Fruit fly (Drosophila melanogaster) whole organism, prepupa: ENCODE data around the gene CG4653.
A peak's percentile ranks its signal among the peaks of the same experiment; 100 is the strongest.

Source experiments
- CG10631 ChIP-seq: fragments of 200-800 bp; sonication (Bioruptor generic); optimal IDR thresholded peaks from 2 replicates; lab custom pipeline; 2016; ENCODE audit warnings: missing biosample characterization, missing genetic modification characterization
- CG10669 ChIP-seq: fragments of 200-800 bp; sonication (Bioruptor generic); optimal IDR thresholded peaks from 3 replicates; lab custom pipeline; 2018; ENCODE audit warnings: missing biosample characterization, mild to moderate bottlenecking, missing genetic modification characterization, moderate library complexity
- CG11902 ChIP-seq: fragments of 200-800 bp; sonication (Bioruptor generic); optimal IDR thresholded peaks from 3 replicates; lab custom pipeline; 2016; ENCODE audit warnings: missing biosample characterization, missing genetic modification characterization
- CG15336 ChIP-seq: fragments of 200-800 bp; sonication (Bioruptor generic); IDR thresholded peaks from 2 replicates; pipeline ENCODE4 v1.3.6; 2022; ENCODE audit warnings: missing biosample characterization, missing genetic modification characterization
- CG16779 ChIP-seq: fragments of 200-800 bp; sonication (Bioruptor generic); optimal IDR thresholded peaks from 3 replicates; lab custom pipeline; 2017; ENCODE audit warnings: missing biosample characterization, mild to moderate bottlenecking, missing genetic modification characterization
- CG3032 ChIP-seq: fragments of 200-800 bp; optimal IDR thresholded peaks from 2 replicates; lab custom pipeline; 2019; ENCODE audit warnings: missing biosample characterization, mild to moderate bottlenecking, missing genetic modification characterization, moderate library complexity
- CG31627 ChIP-seq: fragments of 200-800 bp; sonication (Bioruptor generic); optimal IDR thresholded peaks from 3 replicates; lab custom pipeline; 2016; ENCODE audit warnings: missing biosample characterization, missing genetic modification characterization
- CG32006 ChIP-seq: fragments of 200-800 bp; sonication (Bioruptor generic); optimal IDR thresholded peaks from 3 replicates; lab custom pipeline; 2017; ENCODE audit warnings: missing biosample characterization, mild to moderate bottlenecking, missing genetic modification characterization
- CG34406 ChIP-seq: fragments of 200-800 bp; sonication (Bioruptor generic); optimal IDR thresholded peaks from 3 replicates; lab custom pipeline; 2016; ENCODE audit warnings: missing biosample characterization, missing genetic modification characterization
- CG3919 ChIP-seq: fragments of 200-800 bp; sonication (Bioruptor generic); optimal IDR thresholded peaks from 3 replicates; lab custom pipeline; 2016; ENCODE audit warnings: missing biosample characterization, missing genetic modification characterization
- CG4318 ChIP-seq: fragments of 200-800 bp; sonication (Bioruptor generic); optimal IDR thresholded peaks from 3 replicates; lab custom pipeline; 2017; ENCODE audit warnings: missing biosample characterization, mild to moderate bottlenecking, missing genetic modification characterization
- CG6163 ChIP-seq: fragments of 200-800 bp; sonication (Bioruptor generic); IDR thresholded peaks from 3 replicates; pipeline ENCODE4 v1.3.6; 2022; ENCODE audit warnings: missing biosample characterization, missing genetic modification characterization
- CG6276 ChIP-seq: fragments of 200-800 bp; sonication (Bioruptor generic); optimal IDR thresholded peaks from 2 replicates; lab custom pipeline; 2017; ENCODE audit warnings: missing biosample characterization, mild to moderate bottlenecking, missing genetic modification characterization
- CG6808 ChIP-seq: fragments of 200-800 bp; sonication (Bioruptor generic); optimal IDR thresholded peaks from 3 replicates; lab custom pipeline; 2017; ENCODE audit warnings: missing biosample characterization, missing genetic modification characterization, mild to moderate bottlenecking, moderate library complexity, missing genetic modification reagents
- CG6854 ChIP-seq: fragments of 200-800 bp; sonication (Bioruptor generic); optimal IDR thresholded peaks from 2 replicates; lab custom pipeline; 2017; ENCODE audit warnings: missing biosample characterization, mild to moderate bottlenecking, missing genetic modification characterization
- CG7368 ChIP-seq: fragments of 200-800 bp; sonication (Bioruptor generic); optimal IDR thresholded peaks from 3 replicates; lab custom pipeline; 2016; ENCODE audit warnings: missing biosample characterization, missing genetic modification characterization
- CG8119 ChIP-seq: fragments of 200-800 bp; sonication (Bioruptor generic); IDR thresholded peaks from 3 replicates; pipeline ENCODE4 v1.3.6; 2022; ENCODE audit warnings: missing biosample characterization, missing genetic modification characterization
- CG8319 ChIP-seq: fragments of 200-800 bp; sonication (Bioruptor generic); optimal IDR thresholded peaks from 3 replicates; lab custom pipeline; 2016; ENCODE audit warnings: missing biosample characterization, missing genetic modification characterization
- CG8632 ChIP-seq: fragments of 200-800 bp; sonication (Bioruptor generic); optimal IDR thresholded peaks from 3 replicates; lab custom pipeline; 2016; ENCODE audit warnings: missing biosample characterization, missing genetic modification characterization
- CG9139 ChIP-seq: fragments of 200-800 bp; sonication (Bioruptor generic); optimal IDR thresholded peaks from 3 replicates; lab custom pipeline; 2017; ENCODE audit warnings: missing biosample characterization, mild to moderate bottlenecking, missing genetic modification characterization
- Eip75B ChIP-seq: fragments of 200-800 bp; sonication (Bioruptor generic); optimal IDR thresholded peaks from 3 replicates; lab custom pipeline; 2016; ENCODE audit warnings: missing biosample characterization, missing genetic modification characterization
- Eip78C ChIP-seq: fragments of 200-800 bp; sonication (Bioruptor generic); peaks from one replicate; lab custom pipeline; 2016; ENCODE audit warnings: missing biosample characterization, missing genetic modification characterization
- Eip93F ChIP-seq: fragments of 200-800 bp; sonication (Bioruptor generic); optimal IDR thresholded peaks from 2 replicates; lab custom pipeline; 2016; ENCODE audit warnings: missing biosample characterization, mild to moderate bottlenecking, missing genetic modification characterization
- Ets21C ChIP-seq: fragments of 200-800 bp; sonication (Bioruptor generic); optimal IDR thresholded peaks from 3 replicates; lab custom pipeline; 2016; ENCODE audit warnings: missing biosample characterization, missing genetic modification characterization
- Ets96B ChIP-seq: fragments of 200-800 bp; optimal IDR thresholded peaks from 2 replicates; lab custom pipeline; 2019; ENCODE audit warnings: missing biosample characterization, mild to moderate bottlenecking, missing genetic modification characterization, moderate library complexity
- Gug ChIP-seq: fragments of 200-800 bp; sonication (Bioruptor generic); IDR thresholded peaks from 2 replicates; pipeline ENCODE4 v1.3.6; 2022; ENCODE audit warnings: missing biosample characterization, missing genetic modification characterization
- Hr38 ChIP-seq: sonication (Bioruptor generic); optimal IDR thresholded peaks from 2 replicates; lab custom pipeline; 2016; ENCODE audit warnings: missing biosample characterization, missing genetic modification characterization
- Hr39 ChIP-seq: fragments of 200-800 bp; sonication (Bioruptor generic); optimal IDR thresholded peaks from 2 replicates; lab custom pipeline; 2016; ENCODE audit warnings: missing biosample characterization, missing genetic modification characterization
- Hr4 ChIP-seq: fragments of 200-800 bp; sonication (Bioruptor generic); optimal IDR thresholded peaks from 3 replicates; lab custom pipeline; 2016; ENCODE audit warnings: missing biosample characterization, missing genetic modification characterization
- Lpt ChIP-seq: fragments of 200-800 bp; sonication (Bioruptor generic); optimal IDR thresholded peaks from 3 replicates; lab custom pipeline; 2016; ENCODE audit warnings: missing biosample characterization, missing genetic modification characterization
- Met ChIP-seq: fragments of 200-800 bp; sonication (Bioruptor generic); optimal IDR thresholded peaks from 3 replicates; lab custom pipeline; 2016; ENCODE audit warnings: missing biosample characterization, missing genetic modification characterization
- OdsH ChIP-seq: fragments of 200-800 bp; sonication (Bioruptor generic); optimal IDR thresholded peaks from 3 replicates; lab custom pipeline; 2016; ENCODE audit warnings: missing biosample characterization, missing genetic modification characterization
- Sox102F ChIP-seq: fragments of 200-800 bp; sonication (Bioruptor generic); optimal IDR thresholded peaks from 2 replicates; lab custom pipeline; 2016; ENCODE audit warnings: missing biosample characterization, mild to moderate bottlenecking, missing genetic modification characterization
- Sox14 ChIP-seq: fragments of 200-800 bp; sonication (Bioruptor generic); optimal IDR thresholded peaks from 3 replicates; lab custom pipeline; 2016; ENCODE audit warnings: missing biosample characterization, missing genetic modification characterization
- Sox15 ChIP-seq: fragments of 200-800 bp; sonication (Bioruptor generic); optimal IDR thresholded peaks from 3 replicates; lab custom pipeline; 2016; ENCODE audit warnings: missing biosample characterization, missing genetic modification characterization
- acj6 ChIP-seq: fragments of 200-800 bp; sonication (Bioruptor generic); optimal IDR thresholded peaks from 3 replicates; lab custom pipeline; 2016; ENCODE audit warnings: missing biosample characterization, missing genetic modification characterization
- cyc ChIP-seq: fragments of 200-800 bp; sonication (Bioruptor generic); optimal IDR thresholded peaks from 3 replicates; lab custom pipeline; 2016; ENCODE audit warnings: missing biosample characterization, missing genetic modification characterization
- dac ChIP-seq: fragments of 200-800 bp; sonication (Bioruptor generic); optimal IDR thresholded peaks from 2 replicates; lab custom pipeline; 2017; ENCODE audit warnings: missing biosample characterization, mild to moderate bottlenecking, missing genetic modification characterization
- dsx ChIP-seq: fragments of 200-800 bp; optimal IDR thresholded peaks from 3 replicates; lab custom pipeline; 2019; ENCODE audit warnings: missing biosample characterization, mild to moderate bottlenecking, missing genetic modification characterization, moderate library complexity; ENCODE audit not compliant: poor library complexity, severe bottlenecking
- eg ChIP-seq: fragments of 200-800 bp; sonication (Bioruptor generic); IDR thresholded peaks from 3 replicates; pipeline ENCODE4 v1.3.6; 2022; ENCODE audit warnings: missing biosample characterization, missing genetic modification characterization
- esn ChIP-seq: fragments of 200-800 bp; sonication (Bioruptor generic); optimal IDR thresholded peaks from 2 replicates; lab custom pipeline; 2016; ENCODE audit warnings: missing biosample characterization, mild to moderate bottlenecking, missing genetic modification characterization, moderate library complexity
- net ChIP-seq: fragments of 200-800 bp; sonication (Bioruptor generic); optimal IDR thresholded peaks from 3 replicates; lab custom pipeline; 2016; ENCODE audit warnings: missing biosample characterization, missing genetic modification characterization
- pdm3 ChIP-seq: fragments of 200-800 bp; sonication (Bioruptor generic); optimal IDR thresholded peaks from 3 replicates; lab custom pipeline; 2016; ENCODE audit warnings: missing biosample characterization, missing genetic modification characterization
- salr ChIP-seq, 2 experiments: fragments of 200-800 bp; sonication (Bioruptor generic); optimal IDR thresholded peaks; 3 replicates each; lab custom pipeline; 2016 to 2018; ENCODE audit warnings: missing biosample characterization in 2 of 2, missing genetic modification characterization in 2 of 2, mild to moderate bottlenecking in 1 of 2
- spab ChIP-seq: fragments of 200-800 bp; sonication (Bioruptor generic); optimal IDR thresholded peaks from 2 replicates; lab custom pipeline; 2017; ENCODE audit warnings: missing biosample characterization, mild to moderate bottlenecking, missing genetic modification characterization, missing genetic modification reagents
- ss ChIP-seq, 2 experiments: fragments of 200-800 bp; sonication (Bioruptor generic); optimal IDR thresholded peaks; 2 replicates in 1 of 2; 3 replicates in 1 of 2; lab custom pipeline; 2017 to 2018; ENCODE audit warnings: mild to moderate bottlenecking in 2 of 2, missing biosample characterization in 2 of 2, missing genetic modification characterization in 2 of 2, moderate library complexity in 1 of 2
- svp ChIP-seq: fragments of 200-800 bp; sonication (Bioruptor generic); peaks from one replicate; lab custom pipeline; 2016; ENCODE audit warnings: missing biosample characterization, missing genetic modification characterization
- topi ChIP-seq: fragments of 200-800 bp; sonication (Bioruptor generic); optimal IDR thresholded peaks from 3 replicates; lab custom pipeline; 2016; ENCODE audit warnings: missing biosample characterization, missing genetic modification characterization
- vri ChIP-seq: fragments of 200-800 bp; sonication (Bioruptor generic); optimal IDR thresholded peaks from 3 replicates; lab custom pipeline; 2016; ENCODE audit warnings: missing biosample characterization, mild to moderate bottlenecking, missing genetic modification characterization

Gene CG4653

DNA sequence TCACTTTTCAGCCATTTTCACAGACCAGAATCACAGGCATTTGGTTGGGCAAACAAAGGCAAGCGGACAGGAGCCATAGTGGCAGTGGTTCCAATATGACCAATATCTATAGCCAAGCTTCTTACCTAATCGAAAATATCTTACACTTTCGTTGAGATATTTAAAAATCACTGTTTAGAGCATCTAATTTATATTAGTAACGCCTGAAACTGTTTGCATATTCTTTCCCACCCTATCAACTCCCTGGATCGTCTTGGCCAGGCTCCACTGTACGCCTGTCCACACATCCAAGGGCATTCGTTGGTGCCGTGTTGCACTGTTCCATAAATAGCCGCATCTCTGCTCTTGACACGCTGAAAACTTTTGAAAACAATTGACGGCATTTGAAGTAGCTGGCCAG is 13.4 kb upstream of the CG4653 start (continued):
- no peak for TF ChIP-seq salr (GFP tag; optimal IDR thresholded peaks at IDR 0.05; lab: Kevin White, UChicago)
- TF ChIP-seq cyc (GFP tag; lab: Kevin White, UChicago) = no peak
- no peak for TF ChIP-seq esn (GFP tag; lab: Kevin White, UChicago)
- no peak for TF ChIP-seq CG8632 (GFP tag; lab: Kevin White, UChicago)
- no peak for TF ChIP-seq Hr39 (GFP tag; lab: Kevin White, UChicago)
- no peak for TF ChIP-seq CG6276 (GFP tag; lab: Kevin White, UChicago)
- peak; percentile 13 for TF ChIP-seq CG6808
- no peak for TF ChIP-seq CG11902 (GFP tag; lab: Kevin White, UChicago)
- no peak for TF ChIP-seq CG8119 (GFP tag; lab: Robert Waterston, UW)
- no peak for TF ChIP-seq dac (GFP tag; lab: Kevin White, UChicago)
- no peak for TF ChIP-seq Eip93F
- TF ChIP-seq Sox14 (GFP tag; lab: Kevin White, UChicago) = peak; percentile 33
- no peak for TF ChIP-seq net (GFP tag; lab: Kevin White, UChicago)
- peak; percentile 72 for TF ChIP-seq Eip78C
- TF ChIP-seq Hr4 (GFP tag; lab: Kevin White, UChicago) = peak; percentile 24
- TF ChIP-seq CG32006 (GFP tag; lab: Kevin White, UChicago) = peak; percentile 17
- TF ChIP-seq Eip75B (GFP tag; lab: Kevin White, UChicago) = peak; percentile 25
- no peak for TF ChIP-seq CG3032 (tag; lab: Kevin White, UChicago)
- no peak for TF ChIP-seq dsx (GFP tag; lab: Kevin White, UChicago)
- TF ChIP-seq svp (GFP tag; lab: Kevin White, UChicago) = no peak
- no peak for TF ChIP-seq Hr38
- TF ChIP-seq Ets21C (GFP tag; lab: Kevin White, UChicago) = no peak
- no peak for TF ChIP-seq Sox15 (GFP tag; lab: Kevin White, UChicago)
- no peak for TF ChIP-seq CG9139 (GFP tag; lab: Kevin White, UChicago)
- no peak for TF ChIP-seq CG34406 (GFP tag; lab: Kevin White, UChicago)
- TF ChIP-seq CG7368 (GFP tag; lab: Kevin White, UChicago) = no peak
- TF ChIP-seq Ets96B (tag; lab: Kevin White, UChicago) = peak; percentile 39
- TF ChIP-seq spab = no peak
- TF ChIP-seq CG6163 = peak; percentile 49; the same call in 1 of the 3 replicates
- TF ChIP-seq acj6 = peak; percentile 21
- peak; percentile 43 for TF ChIP-seq pdm3
- TF ChIP-seq CG10669 (GFP tag; lab: Kevin White, UChicago) = no peak
- no peak for TF ChIP-seq CG8319
- no peak for TF ChIP-seq ss (GFP tag; optimal IDR thresholded peaks at IDR 0.05; lab: Kevin White, UChicago)
- peak; percentile 17 for TF ChIP-seq Lpt
- peak; percentile 36 for TF ChIP-seq CG10631 (GFP tag; lab: Kevin White, UChicago)
- no peak for TF ChIP-seq topi
- peak; percentile 16; the same call in 1 of the 2 replicates for TF ChIP-seq Gug (GFP tag; lab: Robert Waterston, UW)

DNA sequence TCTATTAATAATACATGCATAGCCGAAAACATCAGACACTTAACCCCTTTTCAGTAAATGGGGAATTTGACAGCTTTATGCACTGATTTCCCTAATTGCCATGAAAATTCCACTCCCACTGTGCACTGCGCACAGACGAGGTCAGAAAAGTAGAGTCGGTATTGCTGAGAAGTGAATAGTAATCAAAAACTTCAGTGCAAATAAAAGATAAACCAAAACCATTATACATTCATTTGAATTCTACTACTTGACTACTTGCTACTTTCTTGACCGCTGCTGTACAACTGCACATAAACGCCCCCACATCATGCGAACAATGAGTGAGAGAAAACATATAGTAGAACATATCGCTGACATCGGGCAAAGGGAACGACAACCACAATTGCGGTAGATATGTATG is 12.4 kb upstream of the CG4653 start:
- TF ChIP-seq CG8119 (GFP tag; lab: Robert Waterston, UW) = peak; percentile 85
- TF ChIP-seq Ets96B (tag; lab: Kevin White, UChicago) = peak; percentile 53
- peak; percentile 84 for TF ChIP-seq CG32006 (GFP tag; lab: Kevin White, UChicago)
- TF ChIP-seq Hr38 = no peak
- peak; percentile 56 for TF ChIP-seq Ets21C (GFP tag; lab: Kevin White, UChicago)
- TF ChIP-seq CG9139 (GFP tag; lab: Kevin White, UChicago) = peak; percentile 11
- no peak for TF ChIP-seq Eip93F
- TF ChIP-seq Eip78C = peak; percentile 93
- TF ChIP-seq OdsH (GFP tag; lab: Kevin White, UChicago) = peak; percentile 80
- TF ChIP-seq CG10631 (GFP tag; lab: Kevin White, UChicago) = peak; percentile 66
- TF ChIP-seq cyc (GFP tag; lab: Kevin White, UChicago) = peak; percentile 72
- TF ChIP-seq eg = peak; percentile 94
- peak; percentile 55 for TF ChIP-seq CG8632 (GFP tag; lab: Kevin White, UChicago)
- peak; percentile 58 for TF ChIP-seq Met (GFP tag; lab: Kevin White, UChicago)
- peak; percentile 51 for TF ChIP-seq Sox102F (GFP tag; lab: Kevin White, UChicago)
- TF ChIP-seq ss (GFP tag; optimal IDR thresholded peaks at IDR 0.05; lab: Kevin White, UChicago) = peak; percentile 13 to 44
- no peak for TF ChIP-seq CG6854 (GFP tag; lab: Kevin White, UChicago)
- TF ChIP-seq acj6 = peak; percentile 78
- peak; percentile 51 for TF ChIP-seq CG16779 (tag; lab: Kevin White, UChicago)
- peak; percentile 39 for TF ChIP-seq CG8319
- TF ChIP-seq vri (GFP tag; lab: Kevin White, UChicago) = peak; percentile 34
- TF ChIP-seq CG31627 (GFP tag; lab: Kevin White, UChicago) = peak; percentile 80
- TF ChIP-seq CG3919 = peak; percentile 78
- peak; percentile 60 for TF ChIP-seq CG4318
- peak; percentile 50 for TF ChIP-seq dsx (GFP tag; lab: Kevin White, UChicago)
- TF ChIP-seq dac (GFP tag; lab: Kevin White, UChicago) = peak; percentile 68
- TF ChIP-seq Eip75B (GFP tag; lab: Kevin White, UChicago) = peak; percentile 65
- TF ChIP-seq CG15336 (GFP tag; lab: Robert Waterston, UW) = peak; percentile 88
- peak; percentile 80 for TF ChIP-seq Sox14 (GFP tag; lab: Kevin White, UChicago)
